Fruit fly (Drosophila melanogaster) whole organism, pupa: Measurements from ENCODE around the gene VhaAC39-2.

Experiments used
- CG15710 ChIP-seq: fragments of 200-800 bp; sonication (Bioruptor generic); optimal IDR thresholded peaks from 2 replicates; lab custom pipeline; 2018; ENCODE audit warnings: missing biosample characterization, mild to moderate bottlenecking, missing genetic modification characterization, moderate library complexity
- Ets98B ChIP-seq: fragments of 200-800 bp; sonication (Bioruptor generic); IDR thresholded peaks from 2 replicates; pipeline ENCODE4 v1.3.6; 2022; ENCODE audit warnings: missing biosample characterization, missing genetic modification characterization
- Pif1B ChIP-seq: fragments of 200-800 bp; sonication (Bioruptor generic); optimal IDR thresholded peaks from 3 replicates; lab custom pipeline; 2016; ENCODE audit warnings: missing biosample characterization, missing genetic modification characterization
- gl ChIP-seq: fragments of 200-800 bp; sonication (Bioruptor generic); optimal IDR thresholded peaks from 2 replicates; lab custom pipeline; 2018; ENCODE audit warnings: missing biosample characterization, mild to moderate bottlenecking, missing genetic modification characterization

DNA sequence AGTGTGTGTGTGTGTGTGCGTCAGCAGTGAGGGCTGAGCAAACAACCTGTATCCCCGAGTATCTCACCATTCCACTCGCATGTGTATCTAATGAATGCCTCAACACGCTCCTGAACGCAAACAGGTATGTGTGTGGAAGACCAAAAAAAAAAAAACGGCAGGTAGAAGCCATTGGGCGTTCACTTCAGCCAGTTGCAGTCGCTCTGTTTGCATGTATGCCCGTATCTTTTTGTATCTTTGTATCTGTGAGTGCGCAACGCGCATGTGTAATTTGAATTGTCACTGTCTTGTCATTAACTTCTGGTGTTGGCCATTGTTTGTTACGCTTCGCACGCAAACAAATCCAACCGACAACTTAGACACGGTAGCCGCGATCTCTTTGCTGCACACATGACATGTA, 34.3 kb upstream of the VhaAC39-2 start:
- TF ChIP-seq Ets98B (GFP tag; lab: Robert Waterston, UW): no peak
- no peak for TF ChIP-seq CG15710
- TF ChIP-seq Pif1B (GFP tag; lab: Kevin White, UChicago): no peak
- TF ChIP-seq gl (tag; lab: Kevin White, UChicago): no peak
